Worm (Caenorhabditis elegans) whole organism, L1 larva: ENCODE results near the gene psa-3.

Source experiments
- aly-2 ChIP-seq: fragments of 150-350 bp; optimal IDR thresholded peaks from 2 replicates; lab custom pipeline; 2014; ENCODE audit warnings: missing biosample characterization, missing genetic modification characterization
- ceh-63 ChIP-seq: fragments of 200-800 bp; sonication (Bioruptor generic); optimal IDR thresholded peaks from 2 replicates; lab custom pipeline; 2018; ENCODE audit warnings: mild to moderate bottlenecking, missing genetic modification characterization, missing compliant biosample characterization
- egl-27 ChIP-seq, 2 experiments: fragments of 150-350 bp in 1 of 2; sonication (generic microtip); optimal IDR thresholded peaks; 3 replicates each; lab custom pipeline; 2017 to 2018; ENCODE audit warnings: missing biosample characterization in 2 of 2, missing genetic modification characterization in 2 of 2, missing genetic modification reagents in 2 of 2
- elt-2 ChIP-seq: sonication (generic microtip); optimal IDR thresholded peaks from 2 replicates; lab custom pipeline; 2016; ENCODE audit warnings: missing genetic modification characterization, mild to moderate bottlenecking, inconsistent platforms, missing compliant biosample characterization, missing genetic modification reagents
- hpl-2 ChIP-seq: fragments of 150-350 bp; optimal IDR thresholded peaks from 2 replicates; lab custom pipeline; 2014; ENCODE audit warnings: missing biosample characterization, missing genetic modification reagents, missing genetic modification characterization
- isw-1 ChIP-seq: fragments of 200-800 bp; sonication (Bioruptor generic); IDR thresholded peaks from 2 replicates; pipeline ENCODE4 v1.3.6; 2022; ENCODE audit warnings: missing genetic modification characterization, missing compliant biosample characterization
- nhr-11 ChIP-seq: fragments of 150-350 bp; optimal IDR thresholded peaks from 2 replicates; lab custom pipeline; 2014; ENCODE audit warnings: missing biosample characterization, missing genetic modification characterization
- nhr-28 ChIP-seq: fragments of 150-350 bp; optimal IDR thresholded peaks from 2 replicates; lab custom pipeline; 2014; ENCODE audit warnings: missing biosample characterization, missing genetic modification characterization
- pqm-1 ChIP-seq: sonication (generic microtip); optimal IDR thresholded peaks from 3 replicates; lab custom pipeline; 2017; ENCODE audit warnings: missing biosample characterization, missing genetic modification characterization
- rnt-1 ChIP-seq: sonication (generic microtip); optimal IDR thresholded peaks from 2 replicates; lab custom pipeline; 2016; ENCODE audit warnings: mild to moderate bottlenecking, missing genetic modification characterization, moderate library complexity, missing compliant biosample characterization
- ztf-4 ChIP-seq: fragments of 150-350 bp; optimal IDR thresholded peaks from 2 replicates; lab custom pipeline; 2014; ENCODE audit warnings: missing biosample characterization, missing genetic modification characterization

- TF ChIP-seq isw-1 (no peak), ztf-4 (tag; lab: Kevin White, UChicago) (no peak), nhr-28 (tag; lab: Kevin White, UChicago) (no peak), aly-2 (tag; lab: Kevin White, UChicago) (no peak), hpl-2 (GFP tag; lab: Kevin White, UChicago) (no peak), rnt-1 (tag; lab: Kevin White, UChicago) (no peak), egl-27 (tag; optimal IDR thresholded peaks at IDR 0.05; lab: Kevin White, UChicago) (no peak), elt-2 (tag; lab: Kevin White, UChicago) (no peak), nhr-11 (tag; lab: Kevin White, UChicago) (no peak), ceh-63 (no peak), pqm-1 (tag; lab: Kevin White, UChicago) (no peak)
These were observed 30.0 kb upstream of the psa-3 start, which contains the start of gene svh-5 for ce11 chrX:15377724-15378123.
